Worm (Caenorhabditis elegans) whole organism, late embryonic: ENCODE data around the gene lyst-1.
A peak's percentile ranks its signal among the peaks of the same experiment; 100 is the strongest.

Source experiments
- C08G9.2 ChIP-seq: sonication (generic microtip); optimal IDR thresholded peaks from 2 replicates; lab custom pipeline; 2016; ENCODE audit warnings: mild to moderate bottlenecking, missing genetic modification characterization, moderate library complexity, missing compliant biosample characterization
- C38D4.7 ChIP-seq: fragments of 200-800 bp; sonication (Bioruptor generic); optimal IDR thresholded peaks from 2 replicates; lab custom pipeline; 2018; ENCODE audit warnings: mild to moderate bottlenecking, missing genetic modification characterization, moderate library complexity, missing compliant biosample characterization
- F13H6.1 ChIP-seq: sonication (generic microtip); optimal IDR thresholded peaks from 2 replicates; lab custom pipeline; 2016; ENCODE audit warnings: missing genetic modification characterization, missing compliant biosample characterization
- K02D7.2 ChIP-seq: sonication (generic microtip); optimal IDR thresholded peaks from 2 replicates; lab custom pipeline; 2017; ENCODE audit warnings: mild to moderate bottlenecking, missing genetic modification characterization, missing compliant biosample characterization
- K09A11.1 ChIP-seq: sonication (generic microtip); optimal IDR thresholded peaks from 2 replicates; lab custom pipeline; 2017; ENCODE audit warnings: antibody characterized with exemption, mild to moderate bottlenecking, missing genetic modification characterization, missing compliant biosample characterization; ENCODE audit not compliant: insufficient read depth
- T23F11.4 ChIP-seq: fragments of 200-800 bp; sonication (Bioruptor generic); optimal IDR thresholded peaks from 2 replicates; lab custom pipeline; 2018; ENCODE audit warnings: mild to moderate bottlenecking, missing genetic modification characterization, missing compliant biosample characterization
- Y22D7AL.16 ChIP-seq: sonication (generic microtip); optimal IDR thresholded peaks from 2 replicates; lab custom pipeline; 2016; ENCODE audit warnings: missing genetic modification characterization, missing compliant biosample characterization
- ahr-1 ChIP-seq: sonication (generic microtip); optimal IDR thresholded peaks from 2 replicates; lab custom pipeline; 2016; ENCODE audit warnings: missing genetic modification characterization, missing compliant biosample characterization
- ama-1 ChIP-seq: fragments of 150-350 bp; optimal IDR thresholded peaks from 2 replicates; lab custom pipeline; 2014
- ceh-14 ChIP-seq: sonication (generic microtip); optimal IDR thresholded peaks from 2 replicates; lab custom pipeline; 2016; ENCODE audit warnings: missing genotype, missing genetic modification characterization, missing compliant biosample characterization
- ceh-18 ChIP-seq: sonication (generic microtip); optimal IDR thresholded peaks from 2 replicates; lab custom pipeline; 2016; ENCODE audit warnings: missing genetic modification characterization, missing compliant biosample characterization
- ceh-19 ChIP-seq: fragments of 200-800 bp; sonication (Bioruptor generic); optimal IDR thresholded peaks from 2 replicates; lab custom pipeline; 2018; ENCODE audit warnings: mild to moderate bottlenecking, missing genetic modification characterization, missing compliant biosample characterization
- ceh-24 ChIP-seq: sonication (generic microtip); optimal IDR thresholded peaks from 2 replicates; lab custom pipeline; 2016; ENCODE audit warnings: mild to moderate bottlenecking, missing genetic modification characterization, missing compliant biosample characterization
- ceh-30 ChIP-seq: fragments of 150-350 bp; optimal IDR thresholded peaks from 2 replicates; lab custom pipeline; 2014; ENCODE audit warnings: missing biosample characterization, missing genetic modification characterization
- ceh-31 ChIP-seq: sonication (generic microtip); optimal IDR thresholded peaks from 2 replicates; lab custom pipeline; 2016; ENCODE audit warnings: missing genetic modification characterization, missing compliant biosample characterization
- ceh-48 ChIP-seq: sonication (generic microtip); optimal IDR thresholded peaks from 2 replicates; lab custom pipeline; 2016; ENCODE audit warnings: missing genetic modification characterization, inconsistent platforms, missing compliant biosample characterization
- ceh-9 ChIP-seq: sonication (generic microtip); optimal IDR thresholded peaks from 2 replicates; lab custom pipeline; 2016; ENCODE audit warnings: mild to moderate bottlenecking, missing genetic modification characterization, inconsistent platforms, missing compliant biosample characterization
- che-1 ChIP-seq: sonication (generic microtip); optimal IDR thresholded peaks from 2 replicates; lab custom pipeline; 2016; ENCODE audit warnings: mild to moderate bottlenecking, missing genetic modification characterization, missing compliant biosample characterization
- dmd-4 ChIP-seq: sonication (generic microtip); optimal IDR thresholded peaks from 2 replicates; lab custom pipeline; 2016; ENCODE audit warnings: borderline replicate concordance, missing genetic modification characterization, missing compliant biosample characterization
- dve-1 ChIP-seq: sonication (generic microtip); optimal IDR thresholded peaks from 2 replicates; lab custom pipeline; 2017; ENCODE audit warnings: antibody characterized with exemption, mild to moderate bottlenecking, missing genetic modification characterization, missing compliant biosample characterization
- elt-2 ChIP-seq: sonication (generic microtip); optimal IDR thresholded peaks from 2 replicates; lab custom pipeline; 2016; ENCODE audit warnings: missing genetic modification reagents, missing genetic modification characterization, missing compliant biosample characterization
- elt-4 ChIP-seq: sonication (generic microtip); optimal IDR thresholded peaks from 2 replicates; lab custom pipeline; 2016; ENCODE audit warnings: missing genetic modification characterization, missing compliant biosample characterization
- ets-4 ChIP-seq: sonication (generic microtip); optimal IDR thresholded peaks from 2 replicates; lab custom pipeline; 2016; ENCODE audit warnings: missing genetic modification characterization, missing compliant biosample characterization
- eyg-1 ChIP-seq: sonication (generic microtip); optimal IDR thresholded peaks from 2 replicates; lab custom pipeline; 2016; ENCODE audit warnings: missing genotype, missing genetic modification characterization, missing compliant biosample characterization
- fax-1 ChIP-seq: sonication (generic microtip); optimal IDR thresholded peaks from 2 replicates; lab custom pipeline; 2016; ENCODE audit warnings: missing genotype, missing genetic modification characterization, missing compliant biosample characterization
- fkh-10 ChIP-seq: fragments of 150-350 bp; optimal IDR thresholded peaks from 2 replicates; lab custom pipeline; 2014; ENCODE audit warnings: missing biosample characterization, missing genetic modification reagents, missing genetic modification characterization
- fkh-6 ChIP-seq: sonication (generic microtip); optimal IDR thresholded peaks from 2 replicates; lab custom pipeline; 2016; ENCODE audit warnings: missing genetic modification characterization, missing compliant biosample characterization
- hlh-15 ChIP-seq: sonication (generic microtip); optimal IDR thresholded peaks from 2 replicates; lab custom pipeline; 2016; ENCODE audit warnings: missing genetic modification characterization, missing compliant biosample characterization
- hlh-6 ChIP-seq: sonication (generic microtip); optimal IDR thresholded peaks from 2 replicates; lab custom pipeline; 2016; ENCODE audit warnings: missing genotype, missing genetic modification characterization, missing compliant biosample characterization
- hlh-8 ChIP-seq: sonication (generic microtip); optimal IDR thresholded peaks from 2 replicates; lab custom pipeline; 2016; ENCODE audit warnings: missing genotype, missing genetic modification characterization, missing compliant biosample characterization
- lim-6 ChIP-seq: sonication (generic microtip); optimal IDR thresholded peaks from 2 replicates; lab custom pipeline; 2016; ENCODE audit warnings: missing genetic modification characterization, missing compliant biosample characterization
- lin-11 ChIP-seq: fragments of 200-800 bp; sonication (Bioruptor generic); optimal IDR thresholded peaks from 2 replicates; lab custom pipeline; 2018; ENCODE audit warnings: mild to moderate bottlenecking, missing genetic modification characterization, missing compliant biosample characterization
- madf-2 ChIP-seq: sonication (generic microtip); optimal IDR thresholded peaks from 2 replicates; lab custom pipeline; 2017; ENCODE audit warnings: missing genetic modification characterization, missing compliant biosample characterization
- mec-3 ChIP-seq: sonication (generic microtip); optimal IDR thresholded peaks from 2 replicates; lab custom pipeline; 2016; ENCODE audit warnings: borderline replicate concordance, missing genetic modification characterization, missing compliant biosample characterization
- nhr-11 ChIP-seq: fragments of 150-350 bp; optimal IDR thresholded peaks from 2 replicates; lab custom pipeline; 2014; ENCODE audit warnings: missing biosample characterization, missing genetic modification characterization
- nhr-232 ChIP-seq: sonication (generic microtip); optimal IDR thresholded peaks from 2 replicates; lab custom pipeline; 2016; ENCODE audit warnings: missing genetic modification characterization, missing compliant biosample characterization
- npax-4 ChIP-seq: sonication (generic microtip); optimal IDR thresholded peaks from 2 replicates; lab custom pipeline; 2016; ENCODE audit warnings: missing genetic modification characterization, missing compliant biosample characterization
- odd-2 ChIP-seq: sonication (generic microtip); optimal IDR thresholded peaks from 2 replicates; lab custom pipeline; 2017; ENCODE audit warnings: antibody characterized with exemption, mild to moderate bottlenecking, missing genetic modification characterization, missing compliant biosample characterization
- pax-1 ChIP-seq: fragments of 150-350 bp; optimal IDR thresholded peaks from 2 replicates; lab custom pipeline; 2014; ENCODE audit warnings: missing biosample characterization, missing genetic modification characterization
- pha-2 ChIP-seq: sonication (generic microtip); optimal IDR thresholded peaks from 2 replicates; lab custom pipeline; 2017; ENCODE audit warnings: mild to moderate bottlenecking, missing genetic modification characterization, missing compliant biosample characterization
- pros-1 ChIP-seq: fragments of 150-350 bp; optimal IDR thresholded peaks from 2 replicates; lab custom pipeline; 2014; ENCODE audit warnings: missing biosample characterization, missing genetic modification reagents, missing genetic modification characterization
- ref-2 ChIP-seq: sonication (generic microtip); optimal IDR thresholded peaks from 2 replicates; lab custom pipeline; 2016; ENCODE audit warnings: missing genetic modification characterization, missing compliant biosample characterization
- sdc-2 ChIP-seq: sonication (generic microtip); optimal IDR thresholded peaks from 2 replicates; lab custom pipeline; 2016; ENCODE audit warnings: missing genotype, missing genetic modification characterization, missing compliant biosample characterization
- sox-2 ChIP-seq: fragments of 200-800 bp; sonication (Bioruptor generic); IDR thresholded peaks from 2 replicates; pipeline ENCODE4 v1.3.6; 2022; ENCODE audit warnings: missing genetic modification reagents, missing genetic modification characterization, missing compliant biosample characterization
- sox-4 ChIP-seq: sonication (generic microtip); optimal IDR thresholded peaks from 2 replicates; lab custom pipeline; 2017; ENCODE audit warnings: mild to moderate bottlenecking, missing genetic modification characterization, inconsistent platforms, missing compliant biosample characterization
- syd-9 ChIP-seq: sonication (generic microtip); optimal IDR thresholded peaks from 2 replicates; lab custom pipeline; 2016; ENCODE audit warnings: mild to moderate bottlenecking, missing genetic modification characterization, moderate library complexity, missing compliant biosample characterization
- tbx-2 ChIP-seq: sonication (generic microtip); optimal IDR thresholded peaks from 2 replicates; lab custom pipeline; 2016; ENCODE audit warnings: missing genetic modification characterization, missing compliant biosample characterization
- ttx-3 ChIP-seq: sonication (generic microtip); optimal IDR thresholded peaks from 2 replicates; lab custom pipeline; 2016; ENCODE audit warnings: missing genetic modification reagents, missing genetic modification characterization, missing compliant biosample characterization
- unc-3 ChIP-seq, 2 experiments: fragments of 200-800 bp in 1 of 2; sonication (Bioruptor generic) in 1 of 2; sonication (generic microtip) in 1 of 2; conservative IDR thresholded peaks in 1 of 2; optimal IDR thresholded peaks in 1 of 2; 2 replicates each; pipeline versions ENCODE4 v1.3.6 to Lab custom; 2016 to 2022; ENCODE audit warnings: missing compliant biosample characterization in 2 of 2, missing genetic modification characterization in 2 of 2, missing genetic modification reagents in 1 of 2
- unc-55 ChIP-seq: sonication (generic microtip); optimal IDR thresholded peaks from 2 replicates; lab custom pipeline; 2017; ENCODE audit warnings: missing biosample characterization, missing genetic modification reagents, missing genetic modification characterization
- unc-86 ChIP-seq: sonication (generic microtip); optimal IDR thresholded peaks from 2 replicates; lab custom pipeline; 2016; ENCODE audit warnings: missing genetic modification characterization, missing compliant biosample characterization
- zip-5 ChIP-seq: sonication (generic microtip); optimal IDR thresholded peaks from 2 replicates; lab custom pipeline; 2016; ENCODE audit warnings: missing genetic modification characterization, missing compliant biosample characterization
- ztf-16 ChIP-seq: sonication (generic microtip); optimal IDR thresholded peaks from 2 replicates; lab custom pipeline; 2017; ENCODE audit warnings: missing genetic modification characterization, missing compliant biosample characterization

lyst-1 gene

DNA sequence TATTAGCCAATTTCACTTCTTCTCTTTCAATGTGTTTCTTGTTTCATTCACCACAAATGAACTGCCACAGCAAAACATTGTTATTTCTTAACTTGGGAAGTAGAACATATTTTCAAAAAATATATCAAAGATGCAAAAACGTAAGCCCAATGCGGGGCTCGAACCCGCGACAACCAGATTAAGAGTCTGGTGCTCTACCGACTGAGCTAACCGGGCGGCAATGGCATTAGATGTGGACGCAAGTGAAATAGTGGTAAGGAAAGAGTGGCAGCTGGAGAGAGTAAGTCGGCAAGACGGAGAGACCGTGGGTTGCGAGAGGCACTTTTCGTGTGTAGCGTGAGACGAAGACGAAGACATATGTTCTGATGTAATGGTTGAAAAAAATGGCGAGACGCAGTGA, 34.9 kb downstream of the lyst-1 start:
- TF ChIP-seq K09A11.1 (tag; lab: Kevin White, UChicago): peak; percentile 84
- peak; percentile 96 for TF ChIP-seq dve-1 (tag; lab: Kevin White, UChicago)
- TF ChIP-seq lin-11: peak; percentile 94
- TF ChIP-seq unc-86: peak; percentile 96
- peak; percentile 95 for TF ChIP-seq eyg-1
- peak; percentile 75 for TF ChIP-seq fkh-10 (GFP tag; lab: Kevin White, UChicago)
- TF ChIP-seq madf-2 (tag; lab: Kevin White, UChicago): peak; percentile 93
- peak; percentile 98 for TF ChIP-seq elt-2
- no peak for TF ChIP-seq ref-2 (tag; lab: Kevin White, UChicago)
- TF ChIP-seq nhr-11 (tag; lab: Kevin White, UChicago): no peak
- peak; percentile 97 for TF ChIP-seq ztf-16
- TF ChIP-seq C38D4.7 (GFP tag; lab: Kevin White, UChicago): peak; percentile 95
- TF ChIP-seq ttx-3 (tag; lab: Kevin White, UChicago): peak; percentile 97
- peak; percentile 94 for TF ChIP-seq syd-9 (tag; lab: Kevin White, UChicago)
- peak; percentile 96 for TF ChIP-seq dmd-4 (tag; lab: Kevin White, UChicago)
- peak; percentile 90 for TF ChIP-seq ahr-1
- peak; percentile 13 for TF ChIP-seq pros-1 (tag; lab: Kevin White, UChicago)
- peak; percentile 89 for TF ChIP-seq C08G9.2 (tag; lab: Kevin White, UChicago)
- peak; percentile 94 for TF ChIP-seq sdc-2 (tag; lab: Kevin White, UChicago)
- TF ChIP-seq ceh-14 (tag; lab: Kevin White, UChicago): peak; percentile 98
- peak; percentile 79 for TF ChIP-seq ets-4
- peak; percentile 94 for TF ChIP-seq T23F11.4
- TF ChIP-seq lim-6 (tag; lab: Kevin White, UChicago): peak; percentile 93
- TF ChIP-seq sox-2 (GFP tag; lab: Robert Waterston, UW): peak; percentile 95
- peak; percentile 95 for TF ChIP-seq hlh-8 (tag; lab: Kevin White, UChicago)
- peak; percentile 76 for TF ChIP-seq mec-3 (tag; lab: Kevin White, UChicago)
- peak; percentile 77 for TF ChIP-seq elt-4 (tag; lab: Kevin White, UChicago)
- TF ChIP-seq ceh-24: peak; percentile 89
- peak; percentile 93 for TF ChIP-seq nhr-232 (tag; lab: Kevin White, UChicago)
- TF ChIP-seq odd-2: peak; percentile 57
- TF ChIP-seq zip-5: peak; percentile 86
- TF ChIP-seq ceh-48 (tag; lab: Kevin White, UChicago): peak; percentile 89
- TF ChIP-seq fkh-6 (tag; lab: Kevin White, UChicago): peak; percentile 96
- TF ChIP-seq ceh-18 (tag; lab: Kevin White, UChicago): peak; percentile 92
- peak; percentile 98 for TF ChIP-seq unc-3 (GFP tag; conservative IDR thresholded peaks at IDR 0.05; lab: Robert Waterston, UW)
- peak; percentile 89 for TF ChIP-seq unc-3 (tag; optimal IDR thresholded peaks at IDR 0.05; lab: Kevin White, UChicago)
- TF ChIP-seq sox-4: peak; percentile 95
- TF ChIP-seq F13H6.1 (tag; lab: Kevin White, UChicago): peak; percentile 94
- TF ChIP-seq ceh-31: peak; percentile 88
- TF ChIP-seq tbx-2: peak; percentile 95
- peak; percentile 98 for TF ChIP-seq hlh-6 (tag; lab: Kevin White, UChicago)
- peak; percentile 95 for TF ChIP-seq pha-2 (tag; lab: Kevin White, UChicago)
- peak; percentile 96 for TF ChIP-seq hlh-15 (tag; lab: Kevin White, UChicago)
- TF ChIP-seq K02D7.2 (tag; lab: Kevin White, UChicago): peak; percentile 92
- peak; percentile 82 for TF ChIP-seq ceh-9 (tag; lab: Kevin White, UChicago)
- TF ChIP-seq unc-55: no peak
- peak; percentile 96 for TF ChIP-seq che-1
- peak; percentile 93 for TF ChIP-seq Y22D7AL.16 (tag; lab: Kevin White, UChicago)
- TF ChIP-seq fax-1 (tag; lab: Kevin White, UChicago): peak; percentile 92
- no peak for TF ChIP-seq ama-1 (lab: Kevin White, UChicago)
- peak; percentile 86 for TF ChIP-seq ceh-30
- TF ChIP-seq ceh-19 (GFP tag; lab: Kevin White, UChicago): peak; percentile 97
- TF ChIP-seq pax-1 (tag; lab: Kevin White, UChicago): no peak
- TF ChIP-seq npax-4 (tag; lab: Kevin White, UChicago): peak; percentile 93
